Worm (Caenorhabditis elegans): ENCODE results near the gene flp-1.

The flp-1 gene

ce11 chrIV:9146819-9147518, 2.5 kb downstream of the flp-1 start, which contains the start of the genes rpb-12 and aly-2 (continued):
- TF ChIP-seq unc-62 (GFP tag; optimal IDR thresholded peaks at IDR 0.05) (no peak), F33H1.4 (GFP tag; IDR thresholded peaks at IDR 0.05) (peak; percentile 78), attf-5 (GFP tag; optimal IDR thresholded peaks at IDR 0.05) (peak; percentile 54), F57A8.1 (GFP tag; optimal IDR thresholded peaks at IDR 0.05) (no peak), ztf-18 (tag; optimal IDR thresholded peaks at IDR 0.05) (no peak), hsf-1 (GFP tag; IDR thresholded peaks at IDR 0.05) (peak; percentile 82), Y79H2A.3 (GFP tag; conservative IDR thresholded peaks at IDR 0.05) (0 out of 2 replicates have a peak, but pooled peaks have one; percentile 23), T07F8.4 (tag; optimal IDR thresholded peaks at IDR 0.05) (no peak), ztf-28 (GFP tag; IDR thresholded peaks at IDR 0.05) (no peak), ztf-26 (tag; optimal IDR thresholded peaks at IDR 0.05) (no peak), akir-1 (GFP tag; optimal IDR thresholded peaks at IDR 0.05) (no peak), nfya-2 (GFP tag; IDR thresholded peaks at IDR 0.05) (no peak), tbx-9 (tag; optimal IDR thresholded peaks at IDR 0.05; ENCODE audit: borderline replicate concordance) (no peak), ceh-91 (GFP tag; IDR thresholded peaks at IDR 0.05) (peak; percentile 88), lir-1 (GFP tag; conservative IDR thresholded peaks at IDR 0.05) (peak; percentile 65; the same call in 1 of the 2 replicates), egl-44 (GFP tag; IDR thresholded peaks at IDR 0.05) (no peak), attf-6 (GFP tag; IDR thresholded peaks at IDR 0.05) (peak; percentile 83), K11D2.4 (GFP tag; IDR thresholded peaks at IDR 0.05) (no peak)

- TF ChIP-seq F55B11.4 (tag; optimal IDR thresholded peaks at IDR 0.05; ENCODE audit: borderline replicate concordance, insufficient read depth) (no peak), unc-130 (GFP tag; optimal IDR thresholded peaks at IDR 0.05) (no peak), akir-1 (GFP tag; optimal IDR thresholded peaks at IDR 0.05) (no peak), nfya-2 (GFP tag; IDR thresholded peaks at IDR 0.05) (no peak)
These were observed 5.7 kb downstream of the flp-1 start, which contains the start of gene F23B2.7 for ce11 chrIV:9150175-9150574. TSS of gene F23B2.7 (plus strand) at chrIV:9150475.

- no peak for TF ChIP-seq rec-8 (tag; optimal IDR thresholded peaks at IDR 0.05)
- no peak for TF ChIP-seq K11D2.4 (GFP tag; IDR thresholded peaks at IDR 0.05)
- no peak for TF ChIP-seq ceh-40 (GFP tag; IDR thresholded peaks at IDR 0.05)
- no peak for TF ChIP-seq attf-6 (GFP tag; IDR thresholded peaks at IDR 0.05)
- TF ChIP-seq T07F8.4 (tag; optimal IDR thresholded peaks at IDR 0.05) = no peak
- no peak for TF ChIP-seq B0019.2 (GFP tag; conservative IDR thresholded peaks at IDR 0.05)
These were observed 9.8 kb downstream of the flp-1 start, which contains the start of gene F23B2.10 for ce11 chrIV:9154263-9154662. TSS of gene F23B2.10 (minus strand) at chrIV:9154363.

ce11 chrIV:9158969-9159800, 14.7 kb downstream of the flp-1 start, which contains the start of gene pcp-3:
TSS of gene pcp-3 (minus strand) at chrIV:9159019.
- TF ChIP-seq nhr-80 (tag; optimal IDR thresholded peaks at IDR 0.05) (peak; percentile 55), ccch-3 (GFP tag; optimal IDR thresholded peaks at IDR 0.05) (no peak)

- TF ChIP-seq nhr-80 (tag; optimal IDR thresholded peaks at IDR 0.05) (peak; percentile 96), Y79H2A.3 (GFP tag; conservative IDR thresholded peaks at IDR 0.05) (no peak)
These were observed 15.4 kb downstream of the flp-1 start for ce11 chrIV:9159863-9160262.

- TF ChIP-seq gei-17 (GFP tag; optimal IDR thresholded peaks at IDR 0.05) (no peak), F57A8.1 (GFP tag; optimal IDR thresholded peaks at IDR 0.05) (no peak), unc-130 (GFP tag; optimal IDR thresholded peaks at IDR 0.05) (no peak), akir-1 (GFP tag; optimal IDR thresholded peaks at IDR 0.05) (no peak), ZK185.1 (tag; optimal IDR thresholded peaks at IDR 0.05; ENCODE audit: poor library complexity, severe bottlenecking) (no peak), tlf-1 (GFP tag; optimal IDR thresholded peaks at IDR 0.05) (no peak), bed-1 (GFP tag; IDR thresholded peaks at IDR 0.05) (no peak), attf-6 (GFP tag; IDR thresholded peaks at IDR 0.05) (no peak), lir-1 (GFP tag; conservative IDR thresholded peaks at IDR 0.05) (no peak), lin-35 (GFP tag; optimal IDR thresholded peaks at IDR 0.05) (no peak), snpc-3.4 (tag; optimal IDR thresholded peaks at IDR 0.05) (no peak)
These were observed 20.5 kb downstream of the flp-1 start, which contains the start of gene pcp-2 for ce11 chrIV:9165027-9165426. TSS of gene pcp-2 (minus strand) at chrIV:9165127.
